Worm (Caenorhabditis elegans): ENCODE results near the gene C25G6.1.

DNA sequence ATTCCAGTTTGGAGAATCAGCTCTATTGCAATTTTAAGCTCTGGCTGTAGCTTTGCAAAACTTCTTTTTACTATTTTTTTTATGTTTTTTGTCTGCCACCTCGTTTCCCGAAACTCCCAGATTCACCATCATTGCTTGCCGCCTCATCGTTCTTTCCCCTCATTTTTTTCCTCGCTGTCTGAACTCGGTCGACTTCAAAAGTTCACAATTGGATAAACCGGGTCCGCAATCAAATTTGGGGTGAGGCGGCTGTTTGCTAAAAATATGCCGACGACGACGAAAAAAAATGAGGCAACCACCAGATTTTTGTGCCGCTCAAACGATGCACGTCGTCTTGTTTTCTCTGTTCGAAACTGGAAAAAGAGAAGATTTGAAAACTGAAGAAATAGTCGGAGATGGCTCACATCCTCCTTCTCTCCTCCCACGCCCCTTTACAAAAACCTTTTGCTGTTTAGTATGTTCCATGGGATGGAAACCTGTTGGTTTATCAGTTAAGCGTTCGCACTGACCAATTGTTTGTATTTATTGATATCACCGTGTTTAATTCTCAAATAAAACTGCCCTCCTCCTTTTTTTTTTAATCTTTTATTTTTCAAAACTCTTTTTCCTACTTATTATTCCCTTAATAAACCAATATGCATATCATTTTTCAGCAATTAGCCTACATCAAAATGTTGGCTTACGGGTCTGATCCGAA lies 24.1 kb downstream of the C25G6.1 start, which contains the start of gene dop-4:
- no peak for TF ChIP-seq ZK546.5 (tag; optimal IDR thresholded peaks at IDR 0.05)
- TF ChIP-seq mdl-1 (tag; optimal IDR thresholded peaks at IDR 0.05), result no peak
- TF ChIP-seq lin-39 (tag; optimal IDR thresholded peaks at IDR 0.05), result no peak
- TF ChIP-seq elt-1 (tag; optimal IDR thresholded peaks at IDR 0.05), result no peak
- no peak for TF ChIP-seq zag-1 (tag; optimal IDR thresholded peaks at IDR 0.05)
- no peak for TF ChIP-seq mab-5 (tag; optimal IDR thresholded peaks at IDR 0.05)
- TF ChIP-seq elt-3 (tag; optimal IDR thresholded peaks at IDR 0.05), result no peak
- no peak for TF ChIP-seq nhr-12 (tag; optimal IDR thresholded peaks at IDR 0.05)
- TF ChIP-seq blmp-1 (tag; optimal IDR thresholded peaks at IDR 0.05; ENCODE audit: insufficient read depth), result no peak
- TF ChIP-seq ztf-11 (tag; optimal IDR thresholded peaks at IDR 0.05), result no peak
- no peak for TF ChIP-seq skn-1 (tag; optimal IDR thresholded peaks at IDR 0.05)
- TF ChIP-seq nhr-129 (tag; optimal IDR thresholded peaks at IDR 0.05), result no peak
- TF ChIP-seq egl-27 (tag; optimal IDR thresholded peaks at IDR 0.05), result no peak

Measured in whole organism, L2 larva.